Fruit fly (Drosophila melanogaster): ENCODE data around the gene RpS6.
A peak's percentile ranks its signal among the peaks of the same experiment; 100 is the strongest.

RpS6 gene

dm6 chrX:7908239-7909068 lies 7.3 kb upstream of the RpS6 start, which contains the start of the genes dpr14 and spidey (continued):
- TF ChIP-seq Dbx (GFP tag; IDR thresholded peaks at IDR 0.05) (peak; percentile 90), Sox102F (GFP tag; optimal IDR thresholded peaks at IDR 0.05) (peak; percentile 91), HLH4C (GFP tag; IDR thresholded peaks at IDR 0.05; ENCODE audit: partially characterized antibody) (peak; percentile 62; the same call in 2 of the 3 replicates), CG10979 (tag; optimal IDR thresholded peaks at IDR 0.05) (peak; percentile 87), Aef1 (GFP tag; IDR thresholded peaks at IDR 0.05) (peak; percentile 90), YL-1 (GFP tag; optimal IDR thresholded peaks at IDR 0.05) (peak; percentile 88), CG4617 (GFP tag; optimal IDR thresholded peaks at IDR 0.05; ENCODE audit: borderline replicate concordance) (peak; percentile 60), CG10209 (GFP tag; optimal IDR thresholded peaks at IDR 0.05) (peak; percentile 89), CTCF (GFP tag; optimal IDR thresholded peaks at IDR 0.05) (peak; percentile 42), Mad (GFP tag; optimal IDR thresholded peaks at IDR 0.05) (peak; percentile 61), Six4 (GFP tag; optimal IDR thresholded peaks at IDR 0.05) (peak; percentile 78), schlank (tag; optimal IDR thresholded peaks at IDR 0.05) (peak; percentile 87), H2.0 (GFP tag; IDR thresholded peaks at IDR 0.05) (peak; percentile 90), toy (GFP tag; IDR thresholded peaks at IDR 0.05) (peak; percentile 78), btn (GFP tag; optimal IDR thresholded peaks at IDR 0.05) (peak; percentile 77), Ada2b (GFP tag; IDR thresholded peaks at IDR 0.05) (peak; percentile 89), Antp (GFP tag; optimal IDR thresholded peaks at IDR 0.05) (peak; percentile 82), CG17612 (GFP tag; IDR thresholded peaks at IDR 0.05) (peak; percentile 80), CG7271 (tag; optimal IDR thresholded peaks at IDR 0.05) (no peak), yki (optimal IDR thresholded peaks at IDR 0.05) (no peak), Atf6 (GFP tag; IDR thresholded peaks at IDR 0.05) (peak; percentile 91), CG16779 (GFP tag; IDR thresholded peaks at IDR 0.05) (peak; percentile 81), Awh (GFP tag; IDR thresholded peaks at IDR 0.05) (peak; percentile 79), CG12769 (tag; optimal IDR thresholded peaks at IDR 0.05) (peak; percentile 95), zen2 (GFP tag; IDR thresholded peaks at IDR 0.05; ENCODE audit: partially characterized antibody) (no peak), HHEX (GFP tag; optimal IDR thresholded peaks at IDR 0.05) (peak; percentile 93), CG2202 (tag; optimal IDR thresholded peaks at IDR 0.05) (peak; percentile 75), tio (GFP tag; optimal IDR thresholded peaks at IDR 0.05) (no peak), ase (GFP tag; IDR thresholded peaks at IDR 0.05) (peak; percentile 86), slbo (GFP tag; IDR thresholded peaks at IDR 0.05) (peak; percentile 94), CG1647 (GFP tag; optimal IDR thresholded peaks at IDR 0.05) (peak; percentile 81), Usf (GFP tag; optimal IDR thresholded peaks at IDR 0.05) (peak; percentile 64), aop (GFP tag; IDR thresholded peaks at IDR 0.05) (peak; percentile 56; the same call in 1 of the 2 replicates), Chrac-16 (GFP tag; optimal IDR thresholded peaks at IDR 0.05) (peak; percentile 81), dmrt99B (tag; optimal IDR thresholded peaks at IDR 0.05) (peak; percentile 94), ara (GFP tag; IDR thresholded peaks at IDR 0.05) (peak; percentile 77), CG1792 (GFP tag; optimal IDR thresholded peaks at IDR 0.05) (peak; percentile 90), br (optimal IDR thresholded peaks at IDR 0.05) (no peak), CG3407 (GFP tag; optimal IDR thresholded peaks at IDR 0.05) (peak; percentile 74), NK7.1 (GFP tag; optimal IDR thresholded peaks at IDR 0.05) (peak; percentile 38), jing (GFP tag; optimal IDR thresholded peaks at IDR 0.05) (no peak), CG9215 (GFP tag; IDR thresholded peaks at IDR 0.05) (peak; percentile 86), lov (optimal IDR thresholded peaks at IDR 0.05) (no peak), lov (GFP tag; IDR thresholded peaks at IDR 0.05) (0 out of 3 replicates have a peak, but pooled peaks have one; percentile 68), sna (GFP tag; IDR thresholded peaks at IDR 0.05; ENCODE audit: partially characterized antibody) (peak; percentile 35; the same call in 1 of the 2 replicates), CG18011 (GFP tag; optimal IDR thresholded peaks at IDR 0.05) (peak; percentile 71), Deaf1 (tag; optimal IDR thresholded peaks at IDR 0.05) (peak; percentile 69), CG14441 (GFP tag; IDR thresholded peaks at IDR 0.05) (peak; percentile 86), Poxn (GFP tag; IDR thresholded peaks at IDR 0.05) (peak; percentile 75), CG7556 (GFP tag; optimal IDR thresholded peaks at IDR 0.05) (peak; percentile 90), zf30C (GFP tag; optimal IDR thresholded peaks at IDR 0.05) (no peak)

Data from whole organism, embryonic.